Fruit fly (Drosophila melanogaster) whole organism, embryonic: ENCODE data around the gene CG7179.

Source experiments
- ATbp ChIP-seq: fragments of 200-800 bp; sonication (Bioruptor generic); optimal IDR thresholded peaks from 2 replicates; lab custom pipeline; 2017; ENCODE audit warnings: missing biosample characterization, mild to moderate bottlenecking, missing genetic modification characterization, missing genetic modification reagents
- Awh ChIP-seq: fragments of 200-800 bp; sonication (Bioruptor generic); IDR thresholded peaks from 2 replicates; pipeline ENCODE4, ENCODE4 v1.3.6; 2022; ENCODE audit warnings: missing biosample characterization, missing genetic modification characterization
- CG10274 ChIP-seq: fragments of 200-800 bp; sonication (Bioruptor generic); optimal IDR thresholded peaks from 3 replicates; lab custom pipeline; 2017; ENCODE audit warnings: missing biosample characterization, mild to moderate bottlenecking, missing genetic modification characterization
- CG11085 ChIP-seq: fragments of 200-800 bp; sonication (Bioruptor generic); IDR thresholded peaks from 2 replicates; pipeline ENCODE4 v1.3.6; 2022; ENCODE audit warnings: missing biosample characterization, missing genetic modification characterization
- CG11723 ChIP-seq: fragments of 200-800 bp; sonication (Bioruptor generic); optimal IDR thresholded peaks from 2 replicates; lab custom pipeline; 2017; ENCODE audit warnings: missing biosample characterization, mild to moderate bottlenecking, missing genetic modification characterization
- CG12071 ChIP-seq: fragments of 200-800 bp; sonication (Bioruptor generic); optimal IDR thresholded peaks from 3 replicates; lab custom pipeline; 2018; ENCODE audit warnings: missing biosample characterization, mild to moderate bottlenecking, missing genetic modification characterization
- CG1233 ChIP-seq: fragments of 200-800 bp; sonication (Bioruptor generic); optimal IDR thresholded peaks from 4 replicates; lab custom pipeline; 2018; ENCODE audit warnings: missing biosample characterization, mild to moderate bottlenecking, missing genetic modification characterization
- CG12744 ChIP-seq: fragments of 200-800 bp; sonication (Bioruptor generic); optimal IDR thresholded peaks from 2 replicates; lab custom pipeline; 2016; ENCODE audit warnings: missing biosample characterization, missing genetic modification characterization
- CG13624 ChIP-seq: fragments of 200-800 bp; sonication (Bioruptor generic); optimal IDR thresholded peaks from 2 replicates; lab custom pipeline; 2016; ENCODE audit warnings: missing biosample characterization, missing genetic modification characterization
- CG13894 ChIP-seq: fragments of 200-800 bp; sonication (Bioruptor generic); optimal IDR thresholded peaks from 3 replicates; lab custom pipeline; 2018; ENCODE audit warnings: missing biosample characterization, mild to moderate bottlenecking, missing genetic modification characterization, moderate library complexity
- CG14050 ChIP-seq: fragments of 200-800 bp; sonication (Bioruptor generic); IDR thresholded peaks from 3 replicates; pipeline ENCODE4 v1.3.6; 2022; ENCODE audit warnings: missing biosample characterization, missing genetic modification characterization
- CG17385 ChIP-seq: fragments of 200-800 bp; sonication (Bioruptor generic); optimal IDR thresholded peaks from 3 replicates; lab custom pipeline; 2018; ENCODE audit warnings: missing biosample characterization, mild to moderate bottlenecking, missing genetic modification characterization
- CG33213 ChIP-seq: fragments of 200-800 bp; sonication (Bioruptor generic); optimal IDR thresholded peaks from 3 replicates; lab custom pipeline; 2016; ENCODE audit warnings: missing biosample characterization, missing genetic modification characterization
- CG34422 ChIP-seq: fragments of 200-800 bp; sonication (Bioruptor generic); IDR thresholded peaks from 3 replicates; pipeline ENCODE4 v1.3.6; 2022; ENCODE audit warnings: missing biosample characterization, missing genetic modification characterization
- CG42726 ChIP-seq: fragments of 200-800 bp; sonication (Bioruptor generic); IDR thresholded peaks from 2 replicates; pipeline ENCODE4 v1.3.6; 2022; ENCODE audit warnings: missing biosample characterization, missing genetic modification characterization; ENCODE audit not compliant: partially characterized antibody
- CG4360 ChIP-seq: fragments of 200-800 bp; sonication (Bioruptor generic); IDR thresholded peaks from 2 replicates; pipeline ENCODE4 v1.3.6; 2022; ENCODE audit warnings: missing biosample characterization, missing genetic modification characterization
- CG7963 ChIP-seq: fragments of 200-800 bp; sonication (Bioruptor generic); IDR thresholded peaks from 3 replicates; pipeline ENCODE4 v1.3.6; 2022; ENCODE audit warnings: missing biosample characterization, missing genetic modification characterization; ENCODE audit not compliant: partially characterized antibody
- CG8290 ChIP-seq, 3 experiments: fragments of 200-800 bp; sonication (Bioruptor generic); optimal IDR thresholded peaks; 2 replicates each; lab custom pipeline; 2016 to 2019; ENCODE audit warnings: missing biosample characterization in 3 of 3, missing genetic modification characterization in 3 of 3, mild to moderate bottlenecking in 2 of 3, moderate library complexity in 1 of 3
- CG8359 ChIP-seq: fragments of 200-800 bp; sonication (Bioruptor generic); optimal IDR thresholded peaks from 2 replicates; lab custom pipeline; 2017; ENCODE audit warnings: missing biosample characterization, mild to moderate bottlenecking, missing genetic modification characterization, borderline replicate concordance
- CG9932 ChIP-seq: fragments of 200-800 bp; sonication (Bioruptor generic); IDR thresholded peaks from 2 replicates; pipeline ENCODE4 v1.3.6; 2022; ENCODE audit warnings: missing biosample characterization, missing genetic modification characterization
- Deaf1 ChIP-seq: fragments of 200-800 bp; optimal IDR thresholded peaks from 3 replicates; lab custom pipeline; 2019; ENCODE audit warnings: missing biosample characterization, mild to moderate bottlenecking, missing genetic modification characterization, moderate library complexity
- Dref ChIP-seq: fragments of 200-800 bp; sonication (Bioruptor generic); IDR thresholded peaks from 2 replicates; pipeline ENCODE4 v1.3.6; 2022; ENCODE audit warnings: missing biosample characterization, missing genetic modification characterization
- HHEX ChIP-seq: fragments of 200-800 bp; sonication (Bioruptor generic); optimal IDR thresholded peaks from 3 replicates; lab custom pipeline; 2017; ENCODE audit warnings: missing biosample characterization, mild to moderate bottlenecking, missing genetic modification characterization, missing genetic modification reagents
- HLH54F ChIP-seq: fragments of 200-800 bp; sonication (Bioruptor generic); optimal IDR thresholded peaks from 3 replicates; lab custom pipeline; 2016; ENCODE audit warnings: missing biosample characterization, missing genetic modification characterization
- Kr ChIP-seq: fragments of 200-800 bp; sonication (Bioruptor generic); optimal IDR thresholded peaks from 2 replicates; lab custom pipeline; 2017; ENCODE audit warnings: missing biosample characterization, mild to moderate bottlenecking, missing genetic modification characterization
- MESR4 ChIP-seq: fragments of 200-800 bp; sonication (Bioruptor generic); optimal IDR thresholded peaks from 2 replicates; lab custom pipeline; 2018; ENCODE audit warnings: missing biosample characterization, mild to moderate bottlenecking, missing genetic modification characterization, moderate library complexity
- ato ChIP-seq: fragments of 200-800 bp; sonication (Bioruptor generic); IDR thresholded peaks from 2 replicates; pipeline ENCODE4 v1.3.6; 2022; ENCODE audit warnings: missing biosample characterization, missing genetic modification characterization; ENCODE audit not compliant: partially characterized antibody
- bsh ChIP-seq, 2 experiments: fragments of 200-800 bp; sonication (Bioruptor generic); optimal IDR thresholded peaks; 2 replicates each; lab custom pipeline; 2017 to 2018; ENCODE audit warnings: mild to moderate bottlenecking in 2 of 2, missing biosample characterization in 2 of 2, missing genetic modification characterization in 2 of 2, moderate library complexity in 1 of 2
- da ChIP-seq: fragments of 200-800 bp; sonication (Bioruptor generic); optimal IDR thresholded peaks from 2 replicates; lab custom pipeline; 2016; ENCODE audit warnings: missing biosample characterization, missing genetic modification characterization
- fru ChIP-seq: fragments of >200 bp; optimal IDR thresholded peaks from 2 replicates; lab custom pipeline; 2017
- ham ChIP-seq: fragments of 200-800 bp; sonication (Bioruptor generic); IDR thresholded peaks from 2 replicates; pipeline ENCODE4 v1.3.6; 2022; ENCODE audit warnings: missing biosample characterization, missing genetic modification characterization
- hb ChIP-seq: fragments of 200-800 bp; sonication (Bioruptor generic); IDR thresholded peaks from 3 replicates; pipeline ENCODE4 v1.3.6; 2022; ENCODE audit warnings: missing biosample characterization, missing genetic modification characterization; ENCODE audit not compliant: partially characterized antibody
- inv ChIP-seq: fragments of 200-800 bp; sonication (Bioruptor generic); IDR thresholded peaks from 2 replicates; pipeline ENCODE4 v1.3.6; 2022; ENCODE audit warnings: missing biosample characterization, missing genetic modification characterization; ENCODE audit not compliant: partially characterized antibody
- knrl ChIP-seq: fragments of 200-800 bp; sonication (Bioruptor generic); IDR thresholded peaks from 3 replicates; pipeline ENCODE4 v1.3.6; 2022; ENCODE audit warnings: missing biosample characterization, missing genetic modification characterization; ENCODE audit not compliant: partially characterized antibody
- lab ChIP-seq: fragments of 200-800 bp; sonication (Bioruptor generic); optimal IDR thresholded peaks from 3 replicates; lab custom pipeline; 2017; ENCODE audit warnings: missing biosample characterization, missing genetic modification characterization, mild to moderate bottlenecking, moderate library complexity, missing genetic modification reagents
- lmd ChIP-seq: fragments of 200-800 bp; sonication (Bioruptor generic); IDR thresholded peaks from 2 replicates; pipeline ENCODE4 v1.3.6; 2022; ENCODE audit warnings: missing biosample characterization, missing genetic modification characterization
- onecut ChIP-seq: fragments of 200-800 bp; sonication (Bioruptor generic); IDR thresholded peaks from 2 replicates; pipeline ENCODE4 v1.3.6; 2022; ENCODE audit warnings: missing biosample characterization, missing genetic modification characterization
- p53 ChIP-seq: fragments of 200-800 bp; sonication (Bioruptor generic); optimal IDR thresholded peaks from 2 replicates; lab custom pipeline; 2016; ENCODE audit warnings: missing biosample characterization, missing genetic modification characterization
- sob ChIP-seq: fragments of 200-800 bp; sonication (Bioruptor generic); IDR thresholded peaks from 2 replicates; pipeline ENCODE4 v1.3.6; 2022; ENCODE audit warnings: missing biosample characterization, missing genetic modification characterization
- sr ChIP-seq: fragments of 200-800 bp; sonication (Bioruptor generic); IDR thresholded peaks from 3 replicates; pipeline ENCODE4 v1.3.6; 2022; ENCODE audit warnings: missing biosample characterization, missing genetic modification characterization
- tna ChIP-seq: fragments of 200-800 bp; sonication (Bioruptor generic); IDR thresholded peaks from 2 replicates; pipeline ENCODE4 v1.3.6; 2022; ENCODE audit warnings: missing biosample characterization, missing genetic modification characterization; ENCODE audit not compliant: partially characterized antibody
- trem ChIP-seq: fragments of 200-800 bp; optimal IDR thresholded peaks from 3 replicates; lab custom pipeline; 2019; ENCODE audit warnings: missing biosample characterization, mild to moderate bottlenecking, missing genetic modification characterization, moderate library complexity
- trh ChIP-seq: fragments of 200-800 bp; sonication (Bioruptor generic); optimal IDR thresholded peaks from 2 replicates; lab custom pipeline; 2016; ENCODE audit warnings: missing biosample characterization, missing genetic modification characterization
- twi ChIP-seq: fragments of 200-800 bp; optimal IDR thresholded peaks from 2 replicates; lab custom pipeline; 2019; ENCODE audit warnings: missing biosample characterization, mild to moderate bottlenecking, missing genetic modification characterization, moderate library complexity
- vvl ChIP-seq: fragments of 200-800 bp; sonication (Bioruptor generic); IDR thresholded peaks from 2 replicates; pipeline ENCODE4 v1.3.6; 2022; ENCODE audit warnings: missing biosample characterization, missing genetic modification characterization
- z ChIP-seq: fragments of 200-800 bp; sonication (Bioruptor generic); IDR thresholded peaks from 3 replicates; pipeline ENCODE4 v1.3.6; 2022; ENCODE audit warnings: missing biosample characterization, missing genetic modification characterization
- zen2 ChIP-seq: fragments of 200-800 bp; sonication (Bioruptor generic); IDR thresholded peaks from 3 replicates; pipeline ENCODE4 v1.3.6; 2022; ENCODE audit warnings: missing biosample characterization, missing genetic modification characterization; ENCODE audit not compliant: partially characterized antibody

The CG7179 gene

dm6 chr2L:7811249-7812002 lies 33.6 kb upstream of the CG7179 start, which contains the start of gene LanB1 (continued):
- TF ChIP-seq CG4360 = peak; percentile 97
- peak; percentile 2 for TF ChIP-seq CG13624 (GFP tag; lab: Kevin White, UChicago)
- no peak for TF ChIP-seq CG11085 (GFP tag; lab: Robert Waterston, UW)
- no peak for TF ChIP-seq CG14050 (GFP tag; lab: Robert Waterston, UW)
- TF ChIP-seq bsh (GFP tag; optimal IDR thresholded peaks at IDR 0.05; lab: Kevin White, UChicago) = peak in 1 of 2 experiments; percentile 4
- peak; percentile 52; the same call in 1 of the 3 replicates for TF ChIP-seq CG34422 (GFP tag; lab: Robert Waterston, UW)
- 0 out of 2 replicates have a peak, but pooled peaks have one; percentile 38 for TF ChIP-seq ato (GFP tag; lab: Robert Waterston, UW)
- TF ChIP-seq sob (GFP tag; lab: Robert Waterston, UW) = peak; percentile 44; the same call in 1 of the 2 replicates
- TF ChIP-seq CG17385 (GFP tag; lab: Kevin White, UChicago) = peak; percentile 34
- no peak for TF ChIP-seq ham (GFP tag; lab: Robert Waterston, UW)
- peak; percentile 57; the same call in 1 of the 3 replicates for TF ChIP-seq CG7963 (GFP tag; lab: Robert Waterston, UW)
- TF ChIP-seq CG12071 (GFP tag; lab: Kevin White, UChicago) = no peak
- TF ChIP-seq lab (GFP tag; lab: Kevin White, UChicago) = peak; percentile 12
- peak; percentile 36; the same call in 1 of the 2 replicates for TF ChIP-seq Awh (GFP tag; lab: Robert Waterston, UW)
- no peak for TF ChIP-seq HLH54F (GFP tag; lab: Kevin White, UChicago)
- peak; percentile 49; the same call in 1 of the 3 replicates for TF ChIP-seq hb
- TF ChIP-seq CG12744 = no peak
- TF ChIP-seq trh (GFP tag; lab: Kevin White, UChicago) = no peak
- no peak for TF ChIP-seq p53 (GFP tag; lab: Kevin White, UChicago)
- TF ChIP-seq Kr (GFP tag; lab: Kevin White, UChicago) = peak; percentile 18
- TF ChIP-seq lmd (GFP tag; lab: Robert Waterston, UW) = no peak
- no peak for TF ChIP-seq CG11723
- 0 out of 2 replicates have a peak, but pooled peaks have one; percentile 27 for TF ChIP-seq onecut (GFP tag; lab: Robert Waterston, UW)
- no peak for TF ChIP-seq CG33213
- TF ChIP-seq CG1233 (GFP tag; lab: Kevin White, UChicago) = no peak
- TF ChIP-seq HHEX = no peak
- peak; percentile 27; the same call in 1 of the 3 replicates for TF ChIP-seq sr
- no peak for TF ChIP-seq CG8359 (GFP tag; lab: Kevin White, UChicago)
- TF ChIP-seq tna (GFP tag; lab: Robert Waterston, UW) = peak; percentile 55; the same call in 1 of the 2 replicates
- peak; percentile 44 for TF ChIP-seq twi (tag; lab: Kevin White, UChicago)
- peak; percentile 52 for TF ChIP-seq CG13894 (tag; lab: Kevin White, UChicago)
- no peak; the same call in 2 of the 3 replicates for TF ChIP-seq knrl
- TF ChIP-seq z = peak; percentile 60; the same call in 2 of the 3 replicates
- no peak for TF ChIP-seq CG10274 (GFP tag; lab: Kevin White, UChicago)
- peak; percentile 26 for TF ChIP-seq MESR4 (GFP tag; lab: Kevin White, UChicago)
- peak; percentile 13 for TF ChIP-seq da (GFP tag; lab: Kevin White, UChicago)
- TF ChIP-seq vvl (GFP tag; lab: Robert Waterston, UW) = peak; percentile 47; the same call in 1 of the 2 replicates
- TF ChIP-seq inv = peak; percentile 31; the same call in 1 of the 2 replicates
- peak; percentile 39 for TF ChIP-seq trem (tag; lab: Kevin White, UChicago)
- TF ChIP-seq Dref (GFP tag; lab: Robert Waterston, UW) = peak; percentile 69
- no peak for TF ChIP-seq CG8290 (GFP tag; optimal IDR thresholded peaks at IDR 0.05; lab: Kevin White, UChicago)
- TF ChIP-seq CG8290 (tag; optimal IDR thresholded peaks at IDR 0.05; lab: Kevin White, UChicago) = peak in 1 of 2 experiments; percentile 57
- no peak for TF ChIP-seq fru (lab: Kevin White, UChicago)
- TF ChIP-seq ATbp (GFP tag; lab: Kevin White, UChicago) = no peak
- TF ChIP-seq Deaf1 (tag; lab: Kevin White, UChicago) = peak; percentile 28
- peak; percentile 61 for TF ChIP-seq zen2
- TF ChIP-seq CG42726 (GFP tag; lab: Robert Waterston, UW) = peak; percentile 68; the same call in 1 of the 2 replicates
- no peak for TF ChIP-seq CG9932 (GFP tag; lab: Robert Waterston, UW)
